Fruit fly (Drosophila melanogaster) whole organism, pupa: ENCODE results near the gene Pgant6.

Experiments
- CG10348 ChIP-seq: fragments of 200-800 bp; sonication (Bioruptor generic); IDR thresholded peaks from 2 replicates; pipeline ENCODE4 v1.3.6; 2022; ENCODE audit warnings: missing biosample characterization, missing genetic modification characterization
- CG12605 ChIP-seq: fragments of 200-800 bp; sonication (Bioruptor generic); IDR thresholded peaks from 2 replicates; pipeline ENCODE4 v1.3.6; 2022; ENCODE audit warnings: missing biosample characterization, missing genetic modification characterization
- CG13204 ChIP-seq: fragments of 200-800 bp; sonication (Bioruptor generic); optimal IDR thresholded peaks from 2 replicates; lab custom pipeline; 2018; ENCODE audit warnings: missing biosample characterization, mild to moderate bottlenecking, missing genetic modification characterization, moderate library complexity
- CG14655 ChIP-seq: fragments of 200-800 bp; sonication (Bioruptor generic); optimal IDR thresholded peaks from 3 replicates; lab custom pipeline; 2017; ENCODE audit warnings: mild to moderate bottlenecking, missing biosample characterization, missing genetic modification reagents, missing genetic modification characterization
- CG15710 ChIP-seq: fragments of 200-800 bp; sonication (Bioruptor generic); optimal IDR thresholded peaks from 2 replicates; lab custom pipeline; 2018; ENCODE audit warnings: missing biosample characterization, mild to moderate bottlenecking, missing genetic modification characterization, moderate library complexity
- CG17806 ChIP-seq: fragments of 200-800 bp; sonication (Bioruptor generic); optimal IDR thresholded peaks from 2 replicates; lab custom pipeline; 2018; ENCODE audit warnings: missing biosample characterization, mild to moderate bottlenecking, missing genetic modification characterization, moderate library complexity
- CG32121 ChIP-seq: fragments of 200-800 bp; sonication (Bioruptor generic); IDR thresholded peaks from 2 replicates; pipeline ENCODE4 v1.3.6; 2022; ENCODE audit warnings: missing biosample characterization, missing genetic modification characterization
- CG34367 ChIP-seq: fragments of 200-800 bp; sonication (Bioruptor generic); optimal IDR thresholded peaks from 2 replicates; lab custom pipeline; 2018; ENCODE audit warnings: missing biosample characterization, mild to moderate bottlenecking, missing genetic modification characterization
- CG4496 ChIP-seq: fragments of 200-800 bp; sonication (Bioruptor generic); IDR thresholded peaks from 3 replicates; pipeline ENCODE4 v1.3.6; 2022; ENCODE audit warnings: missing biosample characterization, missing genetic modification characterization
- CG8159 ChIP-seq: fragments of 200-800 bp; sonication (Bioruptor generic); optimal IDR thresholded peaks from 3 replicates; lab custom pipeline; 2018; ENCODE audit warnings: missing biosample characterization, mild to moderate bottlenecking, missing genetic modification characterization, moderate library complexity
- CG8301 ChIP-seq: fragments of 200-800 bp; sonication (Bioruptor generic); optimal IDR thresholded peaks from 2 replicates; lab custom pipeline; 2018; ENCODE audit warnings: missing biosample characterization, mild to moderate bottlenecking, missing genetic modification characterization
- CG9948 ChIP-seq: fragments of 200-800 bp; sonication (Bioruptor generic); optimal IDR thresholded peaks from 2 replicates; lab custom pipeline; 2018; ENCODE audit warnings: missing biosample characterization, mild to moderate bottlenecking, missing genetic modification characterization, moderate library complexity
- D1 ChIP-seq: fragments of 200-800 bp; sonication (Bioruptor generic); optimal IDR thresholded peaks from 2 replicates; lab custom pipeline; 2018; ENCODE audit warnings: missing biosample characterization, mild to moderate bottlenecking, missing genetic modification characterization, moderate library complexity
- EcR ChIP-seq: fragments of 200-800 bp; sonication (Bioruptor generic); optimal IDR thresholded peaks from 3 replicates; lab custom pipeline; 2019; ENCODE audit warnings: missing biosample characterization, missing genetic modification characterization, mild to moderate bottlenecking, moderate library complexity, missing genetic modification reagents
- Ets98B ChIP-seq: fragments of 200-800 bp; sonication (Bioruptor generic); IDR thresholded peaks from 2 replicates; pipeline ENCODE4 v1.3.6; 2022; ENCODE audit warnings: missing biosample characterization, missing genetic modification characterization
- Pif1A ChIP-seq: fragments of 200-800 bp; sonication (Bioruptor generic); optimal IDR thresholded peaks from 3 replicates; lab custom pipeline; 2016; ENCODE audit warnings: missing biosample characterization, missing genetic modification characterization
- Pif1B ChIP-seq: fragments of 200-800 bp; sonication (Bioruptor generic); optimal IDR thresholded peaks from 3 replicates; lab custom pipeline; 2016; ENCODE audit warnings: missing biosample characterization, missing genetic modification characterization
- Snoo ChIP-seq: fragments of 200-800 bp; sonication (Bioruptor generic); optimal IDR thresholded peaks from 3 replicates; lab custom pipeline; 2017; ENCODE audit warnings: missing biosample characterization, mild to moderate bottlenecking, missing genetic modification characterization, inconsistent platforms
- fd96Ca ChIP-seq: fragments of 200-800 bp; sonication (Bioruptor generic); IDR thresholded peaks from 3 replicates; pipeline ENCODE4 v1.3.6; 2022; ENCODE audit warnings: missing biosample characterization, missing genetic modification characterization
- gl ChIP-seq: fragments of 200-800 bp; sonication (Bioruptor generic); optimal IDR thresholded peaks from 2 replicates; lab custom pipeline; 2018; ENCODE audit warnings: missing biosample characterization, mild to moderate bottlenecking, missing genetic modification characterization
- rn ChIP-seq: fragments of 200-800 bp; sonication (Bioruptor generic); IDR thresholded peaks from 2 replicates; pipeline ENCODE4 v1.3.6; 2022; ENCODE audit warnings: missing biosample characterization, missing genetic modification characterization

The Pgant6 gene

DNA sequence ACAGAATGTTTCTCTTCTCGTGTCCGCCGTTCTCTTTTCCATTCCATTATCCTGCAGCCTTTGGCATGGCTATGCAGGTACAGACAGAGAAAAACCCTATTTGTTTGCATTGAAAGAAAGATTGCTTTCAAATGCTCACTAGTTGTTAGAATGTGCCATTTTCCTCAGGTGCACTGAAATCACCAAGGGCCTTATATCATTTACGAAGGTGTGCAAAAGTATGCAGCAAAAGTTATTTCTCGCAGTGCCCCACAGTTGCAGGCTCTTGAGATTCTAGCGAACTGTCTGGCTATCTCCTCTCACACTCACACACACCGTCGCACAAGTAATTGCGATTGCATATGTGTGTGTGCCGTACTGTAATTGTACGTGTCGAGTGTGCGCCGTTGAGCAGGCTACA lies 18.3 kb downstream of the Pgant6 start:
- TF ChIP-seq CG4496 (GFP tag; lab: Robert Waterston, UW): peak; percentile 80; the same call in 2 of the 3 replicates
- peak; percentile 61 for TF ChIP-seq CG34367 (tag; lab: Kevin White, UChicago)
- TF ChIP-seq Snoo (tag; lab: Kevin White, UChicago): peak; percentile 19
- TF ChIP-seq CG13204: no peak
- TF ChIP-seq rn (GFP tag; lab: Robert Waterston, UW): 0 out of 2 replicates have a peak, but pooled peaks have one; percentile 28
- no peak for TF ChIP-seq CG10348 (GFP tag; lab: Robert Waterston, UW)
- TF ChIP-seq fd96Ca (GFP tag; lab: Robert Waterston, UW): peak; percentile 84
- peak; percentile 24 for TF ChIP-seq CG9948 (tag; lab: Kevin White, UChicago)
- no peak for TF ChIP-seq gl (tag; lab: Kevin White, UChicago)
- peak; percentile 52 for TF ChIP-seq Pif1B (GFP tag; lab: Kevin White, UChicago)
- no peak for TF ChIP-seq D1 (tag; lab: Kevin White, UChicago)
- TF ChIP-seq CG15710: peak; percentile 61
- TF ChIP-seq CG17806 (tag; lab: Kevin White, UChicago): peak; percentile 58
- TF ChIP-seq EcR (GFP tag; lab: Kevin White, UChicago): no peak
- TF ChIP-seq CG14655: peak; percentile 49
- TF ChIP-seq Pif1A (GFP tag; lab: Kevin White, UChicago): peak; percentile 53
- TF ChIP-seq CG12605 (GFP tag; lab: Robert Waterston, UW): 0 out of 2 replicates have a peak, but pooled peaks have one; percentile 46
- TF ChIP-seq CG32121 (GFP tag; lab: Robert Waterston, UW): no peak
- TF ChIP-seq CG8159: peak; percentile 66
- TF ChIP-seq Ets98B (GFP tag; lab: Robert Waterston, UW): peak; percentile 73
- TF ChIP-seq CG8301 (tag; lab: Kevin White, UChicago): peak; percentile 39

dm6 chr3L:2801376-2801775 lies 19.3 kb downstream of the Pgant6 start:
- TF ChIP-seq gl (tag; lab: Kevin White, UChicago) (no peak), EcR (GFP tag; lab: Kevin White, UChicago) (peak; percentile 11), Snoo (tag; lab: Kevin White, UChicago) (peak; percentile 1), Ets98B (GFP tag; lab: Robert Waterston, UW) (no peak), CG4496 (GFP tag; lab: Robert Waterston, UW) (peak; percentile 15; the same call in 1 of the 3 replicates)

DNA sequence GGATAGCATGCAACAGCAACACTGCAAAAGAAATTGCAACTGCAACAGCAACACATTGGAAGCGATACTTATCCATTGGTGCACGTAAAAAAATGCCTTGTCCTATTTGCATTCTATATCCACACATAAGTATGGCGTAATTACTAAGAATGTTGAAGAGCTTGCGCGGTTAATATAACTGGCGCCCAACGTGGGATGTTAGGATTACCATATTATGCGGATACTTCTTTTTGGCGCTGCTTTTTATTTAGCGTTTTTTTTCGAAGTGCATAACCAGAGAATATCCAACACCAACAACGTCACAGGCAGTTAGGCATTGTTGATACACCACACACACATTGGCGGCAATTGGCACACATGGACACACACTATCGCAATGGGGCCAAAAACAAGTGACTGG lies 20.0 kb downstream of the Pgant6 start:
- TF ChIP-seq EcR (GFP tag; lab: Kevin White, UChicago) (no peak), Pif1B (GFP tag; lab: Kevin White, UChicago) (peak; percentile 56), CG4496 (GFP tag; lab: Robert Waterston, UW) (peak; percentile 91), CG12605 (GFP tag; lab: Robert Waterston, UW) (peak; percentile 47; the same call in 1 of the 2 replicates), CG17806 (tag; lab: Kevin White, UChicago) (peak; percentile 37), CG10348 (GFP tag; lab: Robert Waterston, UW) (0 out of 2 replicates have a peak, but pooled peaks have one; percentile 35), CG9948 (tag; lab: Kevin White, UChicago) (peak; percentile 48), CG13204 (no peak), CG14655 (peak; percentile 79), CG8159 (peak; percentile 16), gl (tag; lab: Kevin White, UChicago) (no peak), CG8301 (tag; lab: Kevin White, UChicago) (peak; percentile 85), CG34367 (tag; lab: Kevin White, UChicago) (peak; percentile 4), CG15710 (peak; percentile 42), Pif1A (GFP tag; lab: Kevin White, UChicago) (peak; percentile 65), CG32121 (GFP tag; lab: Robert Waterston, UW) (peak; percentile 90), D1 (tag; lab: Kevin White, UChicago) (no peak), Snoo (tag; lab: Kevin White, UChicago) (no peak), rn (GFP tag; lab: Robert Waterston, UW) (peak; percentile 58), fd96Ca (GFP tag; lab: Robert Waterston, UW) (peak; percentile 93), Ets98B (GFP tag; lab: Robert Waterston, UW) (peak; percentile 86)

- TF ChIP-seq CG17806 (tag; lab: Kevin White, UChicago) (no peak), Ets98B (GFP tag; lab: Robert Waterston, UW) (peak; percentile 28), Snoo (tag; lab: Kevin White, UChicago) (no peak), CG8301 (tag; lab: Kevin White, UChicago) (no peak), Pif1A (GFP tag; lab: Kevin White, UChicago) (peak; percentile 22), EcR (GFP tag; lab: Kevin White, UChicago) (peak; percentile 99), Pif1B (GFP tag; lab: Kevin White, UChicago) (no peak), CG4496 (GFP tag; lab: Robert Waterston, UW) (peak; percentile 72), rn (GFP tag; lab: Robert Waterston, UW) (no peak; the same call in 1 of the 2 replicates), CG34367 (tag; lab: Kevin White, UChicago) (peak; percentile 61), CG8159 (peak; percentile 27), CG13204 (peak; percentile 69), fd96Ca (GFP tag; lab: Robert Waterston, UW) (peak; percentile 55; the same call in 1 of the 3 replicates), CG32121 (GFP tag; lab: Robert Waterston, UW) (peak; percentile 55), CG9948 (tag; lab: Kevin White, UChicago) (peak; percentile 8), D1 (tag; lab: Kevin White, UChicago) (peak; percentile 6), CG10348 (GFP tag; lab: Robert Waterston, UW) (no peak), CG12605 (GFP tag; lab: Robert Waterston, UW) (peak; percentile 90), CG15710 (peak; percentile 53), gl (tag; lab: Kevin White, UChicago) (peak; percentile 82), CG14655 (peak; percentile 24)
Observed at dm6 chr3L:2805137-2805955, 23.3 kb downstream of the Pgant6 start.
